Fruit fly (Drosophila melanogaster) whole organism, prepupa: ENCODE results near the gene CG11714.

ENCODE experiments used
- CG10631 ChIP-seq: fragments of 200-800 bp; sonication (Bioruptor generic); optimal IDR thresholded peaks from 2 replicates; lab custom pipeline; 2016; ENCODE audit warnings: missing biosample characterization, missing genetic modification characterization
- CG11902 ChIP-seq: fragments of 200-800 bp; sonication (Bioruptor generic); optimal IDR thresholded peaks from 3 replicates; lab custom pipeline; 2016; ENCODE audit warnings: missing biosample characterization, missing genetic modification characterization
- CG16779 ChIP-seq: fragments of 200-800 bp; sonication (Bioruptor generic); optimal IDR thresholded peaks from 3 replicates; lab custom pipeline; 2017; ENCODE audit warnings: missing biosample characterization, mild to moderate bottlenecking, missing genetic modification characterization
- CG32006 ChIP-seq: fragments of 200-800 bp; sonication (Bioruptor generic); optimal IDR thresholded peaks from 3 replicates; lab custom pipeline; 2017; ENCODE audit warnings: missing biosample characterization, mild to moderate bottlenecking, missing genetic modification characterization
- CG6792 ChIP-seq: fragments of 200-800 bp; sonication (Bioruptor generic); optimal IDR thresholded peaks from 3 replicates; lab custom pipeline; 2016; ENCODE audit warnings: missing biosample characterization, missing genetic modification characterization
- CG9139 ChIP-seq: fragments of 200-800 bp; sonication (Bioruptor generic); optimal IDR thresholded peaks from 3 replicates; lab custom pipeline; 2017; ENCODE audit warnings: missing biosample characterization, mild to moderate bottlenecking, missing genetic modification characterization
- Eip78C ChIP-seq: fragments of 200-800 bp; sonication (Bioruptor generic); peaks from one replicate; lab custom pipeline; 2016; ENCODE audit warnings: missing biosample characterization, missing genetic modification characterization
- Gug ChIP-seq: fragments of 200-800 bp; sonication (Bioruptor generic); IDR thresholded peaks from 2 replicates; pipeline ENCODE4 v1.3.6; 2022; ENCODE audit warnings: missing biosample characterization, missing genetic modification characterization
- Hr39 ChIP-seq: fragments of 200-800 bp; sonication (Bioruptor generic); optimal IDR thresholded peaks from 2 replicates; lab custom pipeline; 2016; ENCODE audit warnings: missing biosample characterization, missing genetic modification characterization
- Sox102F ChIP-seq: fragments of 200-800 bp; sonication (Bioruptor generic); optimal IDR thresholded peaks from 2 replicates; lab custom pipeline; 2016; ENCODE audit warnings: missing biosample characterization, mild to moderate bottlenecking, missing genetic modification characterization
- esn ChIP-seq: fragments of 200-800 bp; sonication (Bioruptor generic); optimal IDR thresholded peaks from 2 replicates; lab custom pipeline; 2016; ENCODE audit warnings: missing biosample characterization, mild to moderate bottlenecking, missing genetic modification characterization, moderate library complexity
- lz ChIP-seq: fragments of 200-800 bp; sonication (Bioruptor generic); optimal IDR thresholded peaks from 3 replicates; lab custom pipeline; 2016; ENCODE audit warnings: missing biosample characterization, missing genetic modification characterization
- net ChIP-seq: fragments of 200-800 bp; sonication (Bioruptor generic); optimal IDR thresholded peaks from 3 replicates; lab custom pipeline; 2016; ENCODE audit warnings: missing biosample characterization, missing genetic modification characterization
- svp ChIP-seq: fragments of 200-800 bp; sonication (Bioruptor generic); peaks from one replicate; lab custom pipeline; 2016; ENCODE audit warnings: missing biosample characterization, missing genetic modification characterization

dm6 chr3L:11525765-11526164 is 3.3 kb upstream of the CG11714 start:
- TF ChIP-seq Hr39 (no peak), CG6792 (no peak), Sox102F (GFP tag; lab: Kevin White, UChicago) (no peak), CG9139 (GFP tag; lab: Kevin White, UChicago) (no peak), CG11902 (GFP tag; lab: Kevin White, UChicago) (no peak), CG16779 (tag; lab: Kevin White, UChicago) (no peak), CG32006 (no peak), Eip78C (GFP tag; lab: Kevin White, UChicago) (peak; percentile 20), net (GFP tag; lab: Kevin White, UChicago) (no peak), esn (GFP tag; lab: Kevin White, UChicago) (peak; percentile 29), CG10631 (GFP tag; lab: Kevin White, UChicago) (no peak), Gug (GFP tag; lab: Robert Waterston, UW) (no peak), lz (GFP tag; lab: Kevin White, UChicago) (no peak), svp (GFP tag; lab: Kevin White, UChicago) (peak; percentile 96)
